Fruit fly (Drosophila melanogaster) whole organism, embryonic: ENCODE data around the gene Pex2.

Experiments
- Asciz ChIP-seq: fragments of 200-800 bp; sonication (Bioruptor generic); optimal IDR thresholded peaks from 2 replicates; lab custom pipeline; 2017; ENCODE audit warnings: missing biosample characterization, mild to moderate bottlenecking, missing genetic modification characterization, missing genetic modification reagents
- Bgb ChIP-seq: fragments of 200-800 bp; sonication (Bioruptor generic); IDR thresholded peaks from 2 replicates; pipeline ENCODE4 v1.3.6; 2022; ENCODE audit warnings: missing biosample characterization, missing genetic modification characterization; ENCODE audit not compliant: partially characterized antibody
- CG1024 ChIP-seq: fragments of 200-800 bp; sonication (Bioruptor generic); IDR thresholded peaks from 2 replicates; pipeline ENCODE4 v1.3.6; 2022; ENCODE audit warnings: missing biosample characterization, missing genetic modification characterization
- CG11504 ChIP-seq: fragments of 200-800 bp; sonication (Bioruptor generic); optimal IDR thresholded peaks from 3 replicates; lab custom pipeline; 2019; ENCODE audit warnings: missing biosample characterization, mild to moderate bottlenecking, missing genetic modification characterization, moderate library complexity
- CG14710 ChIP-seq: fragments of 200-800 bp; sonication (Bioruptor generic); optimal IDR thresholded peaks from 3 replicates; lab custom pipeline; 2019; ENCODE audit warnings: missing biosample characterization, mild to moderate bottlenecking, missing genetic modification characterization, moderate library complexity
- CG17359 ChIP-seq: fragments of 200-800 bp; sonication (Bioruptor generic); optimal IDR thresholded peaks from 3 replicates; lab custom pipeline; 2018; ENCODE audit warnings: missing biosample characterization, mild to moderate bottlenecking, missing genetic modification characterization, moderate library complexity
- CG17361 ChIP-seq: fragments of 200-800 bp; sonication (Bioruptor generic); IDR thresholded peaks from 3 replicates; pipeline ENCODE4 v1.3.6; 2022; ENCODE audit warnings: missing biosample characterization, missing genetic modification characterization
- CG18599 ChIP-seq: fragments of 200-800 bp; sonication (Bioruptor generic); optimal IDR thresholded peaks from 3 replicates; lab custom pipeline; 2017; ENCODE audit warnings: missing biosample characterization, missing genetic modification characterization, mild to moderate bottlenecking, moderate library complexity, missing genetic modification reagents
- CG30020 ChIP-seq: fragments of 200-800 bp; optimal IDR thresholded peaks from 2 replicates; lab custom pipeline; 2019; ENCODE audit warnings: missing biosample characterization, mild to moderate bottlenecking, missing genetic modification characterization, moderate library complexity
- CG3065 ChIP-seq: fragments of 200-800 bp; sonication (Bioruptor generic); optimal IDR thresholded peaks from 2 replicates; lab custom pipeline; 2016; ENCODE audit warnings: missing biosample characterization, missing genetic modification characterization
- CG31224 ChIP-seq: fragments of 200-800 bp; sonication (Bioruptor generic); IDR thresholded peaks from 2 replicates; pipeline ENCODE4 v1.3.6; 2022; ENCODE audit warnings: missing biosample characterization, missing genetic modification characterization
- CG34224 ChIP-seq: fragments of 200-800 bp; sonication (Bioruptor generic); IDR thresholded peaks from 3 replicates; pipeline ENCODE4 v1.3.6; 2022; ENCODE audit warnings: missing biosample characterization, missing genetic modification characterization; ENCODE audit not compliant: partially characterized antibody
- CG42726 ChIP-seq: fragments of 200-800 bp; sonication (Bioruptor generic); IDR thresholded peaks from 2 replicates; pipeline ENCODE4 v1.3.6; 2022; ENCODE audit warnings: missing biosample characterization, missing genetic modification characterization; ENCODE audit not compliant: partially characterized antibody
- CG7357 ChIP-seq: fragments of 200-800 bp; sonication (Bioruptor generic); IDR thresholded peaks from 3 replicates; pipeline ENCODE4 v1.3.6; 2022; ENCODE audit warnings: missing biosample characterization, missing genetic modification characterization
- CG7556 ChIP-seq: fragments of 200-800 bp; sonication (Bioruptor generic); optimal IDR thresholded peaks from 2 replicates; lab custom pipeline; 2017; ENCODE audit warnings: missing biosample characterization, mild to moderate bottlenecking, missing genetic modification characterization
- CG8281 ChIP-seq: fragments of 200-800 bp; sonication (Bioruptor generic); optimal IDR thresholded peaks from 2 replicates; lab custom pipeline; 2018; ENCODE audit warnings: missing biosample characterization, mild to moderate bottlenecking, missing genetic modification characterization, moderate library complexity
- CG8478 ChIP-seq: fragments of >200 bp; optimal IDR thresholded peaks from 2 replicates; lab custom pipeline; 2018
- Hey ChIP-seq: fragments of 200-800 bp; sonication (Bioruptor generic); optimal IDR thresholded peaks from 3 replicates; lab custom pipeline; 2018; ENCODE audit warnings: missing biosample characterization, mild to moderate bottlenecking, missing genetic modification characterization
- Hmr ChIP-seq: fragments of 200-800 bp; sonication (Bioruptor generic); optimal IDR thresholded peaks from 3 replicates; lab custom pipeline; 2017; ENCODE audit warnings: mild to moderate bottlenecking, missing biosample characterization, missing genetic modification reagents, missing genetic modification characterization
- Hr39 ChIP-seq: fragments of >200 bp; optimal IDR thresholded peaks from 2 replicates; lab custom pipeline; 2017
- Hsf ChIP-seq: fragments of 200-800 bp; sonication (Bioruptor generic); optimal IDR thresholded peaks from 3 replicates; lab custom pipeline; 2016; ENCODE audit warnings: missing biosample characterization, missing genetic modification characterization
- Kr ChIP-seq: fragments of 200-800 bp; sonication (Bioruptor generic); optimal IDR thresholded peaks from 2 replicates; lab custom pipeline; 2017; ENCODE audit warnings: missing biosample characterization, mild to moderate bottlenecking, missing genetic modification characterization
- Myb ChIP-seq: fragments of 200-800 bp; sonication (Bioruptor generic); optimal IDR thresholded peaks from 2 replicates; lab custom pipeline; 2016; ENCODE audit warnings: missing biosample characterization, missing genetic modification characterization
- Optix ChIP-seq: fragments of 200-800 bp; sonication (Bioruptor generic); IDR thresholded peaks from 3 replicates; pipeline ENCODE4 v1.3.6; 2022; ENCODE audit warnings: missing biosample characterization, missing genetic modification characterization
- Sox102F ChIP-seq: fragments of 200-800 bp; sonication (Bioruptor generic); optimal IDR thresholded peaks from 2 replicates; lab custom pipeline; 2018; ENCODE audit warnings: missing biosample characterization, mild to moderate bottlenecking, missing genetic modification characterization, moderate library complexity
- Sry-δ ChIP-seq: fragments of 200-800 bp; sonication (Bioruptor generic); optimal IDR thresholded peaks from 2 replicates; lab custom pipeline; 2016; ENCODE audit warnings: missing biosample characterization, missing genetic modification characterization
- TFAM ChIP-seq: fragments of 200-800 bp; sonication (Bioruptor generic); optimal IDR thresholded peaks from 2 replicates; lab custom pipeline; 2017; ENCODE audit warnings: missing biosample characterization, missing genetic modification characterization, inconsistent platforms
- Xrp1 ChIP-seq: fragments of 200-800 bp; sonication (Bioruptor generic); IDR thresholded peaks from 2 replicates; pipeline ENCODE4 v1.3.6; 2022; ENCODE audit warnings: missing biosample characterization, missing genetic modification characterization
- al ChIP-seq: fragments of 200-800 bp; sonication (Bioruptor generic); IDR thresholded peaks from 2 replicates; pipeline ENCODE4 v1.3.6; 2022; ENCODE audit warnings: missing biosample characterization, missing genetic modification characterization
- croc ChIP-seq: fragments of 200-800 bp; sonication (Bioruptor generic); conservative IDR thresholded peaks from 3 replicates; pipeline ENCODE4 v1.3.6; 2022; ENCODE audit warnings: missing biosample characterization, missing genetic modification characterization
- crp ChIP-seq, 2 experiments: fragments of 200-800 bp; sonication (Bioruptor generic); optimal IDR thresholded peaks; 2 replicates in 1 of 2; 3 replicates in 1 of 2; lab custom pipeline; 2017; ENCODE audit warnings: missing biosample characterization in 2 of 2, missing genetic modification characterization in 2 of 2, mild to moderate bottlenecking in 1 of 2, moderate library complexity in 1 of 2
- dmrt11E ChIP-seq: fragments of 200-800 bp; sonication (Bioruptor generic); optimal IDR thresholded peaks from 3 replicates; lab custom pipeline; 2018; ENCODE audit warnings: missing biosample characterization, mild to moderate bottlenecking, missing genetic modification characterization, moderate library complexity
- ewg ChIP-seq: fragments of 200-800 bp; sonication (Bioruptor generic); optimal IDR thresholded peaks from 3 replicates; lab custom pipeline; 2017; ENCODE audit warnings: mild to moderate bottlenecking, missing biosample characterization, missing genetic modification reagents, missing genetic modification characterization
- lov ChIP-seq, 2 experiments: fragments of 200-800 bp in 1 of 2; fragments of >200 bp in 1 of 2; sonication (Bioruptor generic) in 1 of 2; IDR thresholded peaks in 1 of 2; optimal IDR thresholded peaks in 1 of 2; 2 replicates in 1 of 2; 3 replicates in 1 of 2; pipeline versions ENCODE4 v1.3.6 to Lab custom; 2017 to 2022; ENCODE audit warnings: missing biosample characterization in 1 of 2, missing genetic modification characterization in 1 of 2
- mirr ChIP-seq: fragments of 200-800 bp; sonication (Bioruptor generic); optimal IDR thresholded peaks from 3 replicates; lab custom pipeline; 2018; ENCODE audit warnings: missing biosample characterization, mild to moderate bottlenecking, missing genetic modification characterization
- nmo ChIP-seq: fragments of 200-800 bp; sonication (Bioruptor generic); optimal IDR thresholded peaks from 2 replicates; lab custom pipeline; 2018; ENCODE audit warnings: missing biosample characterization, mild to moderate bottlenecking, missing genetic modification characterization, moderate library complexity
- phol ChIP-seq: fragments of 200-800 bp; sonication (Bioruptor generic); optimal IDR thresholded peaks from 3 replicates; lab custom pipeline; 2018; ENCODE audit warnings: missing biosample characterization, mild to moderate bottlenecking, missing genetic modification characterization, moderate library complexity
- pros ChIP-seq: fragments of 200-800 bp; sonication (Bioruptor generic); optimal IDR thresholded peaks from 3 replicates; lab custom pipeline; 2019; ENCODE audit warnings: missing biosample characterization, mild to moderate bottlenecking, missing genetic modification characterization, moderate library complexity
- rib ChIP-seq: fragments of 200-800 bp; sonication (Bioruptor generic); IDR thresholded peaks from 2 replicates; pipeline ENCODE4 v1.3.6; 2022; ENCODE audit warnings: missing biosample characterization, missing genetic modification characterization
- scrt ChIP-seq: fragments of 200-800 bp; sonication (Bioruptor generic); optimal IDR thresholded peaks from 2 replicates; lab custom pipeline; 2018; ENCODE audit warnings: missing biosample characterization, mild to moderate bottlenecking, missing genetic modification characterization, moderate library complexity
- sna ChIP-seq: fragments of 200-800 bp; sonication (Bioruptor generic); IDR thresholded peaks from 2 replicates; pipeline ENCODE4 v1.3.6; 2022; ENCODE audit warnings: missing biosample characterization, missing genetic modification characterization; ENCODE audit not compliant: partially characterized antibody
- ssp ChIP-seq: fragments of 200-800 bp; sonication (Bioruptor generic); IDR thresholded peaks from 2 replicates; pipeline ENCODE4 v1.3.6; 2022; ENCODE audit warnings: missing biosample characterization, missing genetic modification characterization
- tap ChIP-seq: fragments of 200-800 bp; optimal IDR thresholded peaks from 3 replicates; lab custom pipeline; 2019; ENCODE audit warnings: missing biosample characterization, mild to moderate bottlenecking, missing genetic modification characterization, moderate library complexity
- tin ChIP-seq: fragments of 200-800 bp; sonication (Bioruptor generic); optimal IDR thresholded peaks from 3 replicates; lab custom pipeline; 2016; ENCODE audit warnings: missing biosample characterization, missing genetic modification characterization
- trh ChIP-seq: fragments of 200-800 bp; sonication (Bioruptor generic); optimal IDR thresholded peaks from 2 replicates; lab custom pipeline; 2016; ENCODE audit warnings: missing biosample characterization, missing genetic modification characterization
- tup ChIP-seq: fragments of 200-800 bp; sonication (Bioruptor generic); optimal IDR thresholded peaks from 2 replicates; lab custom pipeline; 2016; ENCODE audit warnings: missing biosample characterization, mild to moderate bottlenecking, missing genetic modification characterization, moderate library complexity
- usp ChIP-seq: fragments of >200 bp; optimal IDR thresholded peaks from 2 replicates; lab custom pipeline; 2017; ENCODE audit warnings: missing biosample characterization, missing genetic modification characterization

Pex2 gene

DNA sequence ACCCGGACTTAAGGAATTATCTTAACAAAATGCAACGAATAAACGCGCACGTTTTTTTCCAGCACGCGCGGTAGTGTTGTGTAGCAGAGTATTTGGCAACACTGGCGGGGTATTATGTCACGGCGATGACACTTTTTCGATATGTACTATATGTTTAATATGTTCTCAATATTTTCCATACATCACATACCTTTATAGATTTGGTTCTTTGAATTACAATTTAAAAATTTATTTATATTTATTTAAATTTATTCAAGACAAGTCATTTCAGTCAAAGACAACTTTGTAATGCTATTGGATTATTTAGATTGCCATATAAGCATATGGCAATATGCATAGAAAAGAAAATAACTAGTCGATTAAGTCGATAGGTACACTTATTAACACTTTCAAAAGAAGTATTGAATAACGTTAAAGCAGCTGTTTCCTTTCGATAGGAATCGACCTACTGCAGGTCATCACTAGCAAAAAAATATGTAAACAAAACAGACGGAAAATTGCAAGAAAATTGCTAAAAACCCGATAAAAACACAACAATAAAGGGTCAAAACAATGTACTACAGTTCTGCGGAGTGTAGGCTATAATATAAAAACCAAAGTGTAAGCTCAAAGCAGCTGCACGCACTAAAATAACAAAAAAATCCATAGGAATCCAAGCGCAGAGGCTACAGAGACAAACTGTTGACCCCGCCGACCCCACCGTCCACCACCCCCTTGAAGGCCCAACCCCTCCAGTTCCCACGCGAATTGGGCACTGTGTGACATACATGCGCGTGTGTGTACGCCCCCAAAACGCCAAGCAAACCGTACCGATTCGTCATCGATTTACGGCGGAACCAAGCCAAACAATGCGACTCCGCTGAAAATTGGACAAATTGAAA lies 7.5 kb downstream of the Pex2 start, which contains the start of the genes CG7182 and GAPcenA (continued):
- TF ChIP-seq CG1024 (GFP tag; lab: Robert Waterston, UW) (no peak), tap (tag; lab: Kevin White, UChicago) (peak; percentile 59), pros (no peak), Sry-δ (GFP tag; lab: Kevin White, UChicago) (peak; percentile 86), CG11504 (no peak), Hey (tag; lab: Kevin White, UChicago) (no peak), Optix (GFP tag; lab: Robert Waterston, UW) (no peak), dmrt11E (peak; percentile 65), CG31224 (peak; percentile 34; the same call in 1 of the 2 replicates), tup (GFP tag; lab: Kevin White, UChicago) (no peak), Myb (GFP tag; lab: Kevin White, UChicago) (peak; percentile 22), Hr39 (lab: Kevin White, UChicago) (no peak), tin (peak; percentile 67), CG18599 (GFP tag; lab: Kevin White, UChicago) (peak; percentile 75), sna (peak; percentile 40), CG30020 (tag; lab: Kevin White, UChicago) (peak; percentile 82), trh (peak; percentile 20), phol (tag; lab: Kevin White, UChicago) (peak; percentile 77), CG8478 (lab: Kevin White, UChicago) (no peak), Kr (GFP tag; lab: Kevin White, UChicago) (no peak), al (GFP tag; lab: Robert Waterston, UW) (peak; percentile 65), CG7357 (no peak), Sox102F (GFP tag; lab: Kevin White, UChicago) (peak; percentile 61), ewg (GFP tag; lab: Kevin White, UChicago) (peak; percentile 43), CG17359 (peak; percentile 69), CG7556 (peak; percentile 76), usp (GFP tag; lab: Kevin White, UChicago) (no peak), Bgb (GFP tag; lab: Robert Waterston, UW) (peak; percentile 26; the same call in 1 of the 2 replicates), CG42726 (GFP tag; lab: Robert Waterston, UW) (no peak), scrt (GFP tag; lab: Kevin White, UChicago) (peak; percentile 48), Xrp1 (peak; percentile 56; the same call in 1 of the 2 replicates), crp (GFP tag; optimal IDR thresholded peaks at IDR 0.05; lab: Kevin White, UChicago) (peak in 1 of 2 experiments; percentile 80), CG17361 (GFP tag; lab: Robert Waterston, UW) (no peak; the same call in none of the 3 replicates), Asciz (peak; percentile 47), Hmr (peak; percentile 78), CG14710 (peak; percentile 90), nmo (GFP tag; lab: Kevin White, UChicago) (peak; percentile 83), croc (peak; percentile 40; the same call in 1 of the 3 replicates), lov (optimal IDR thresholded peaks at IDR 0.05; lab: Kevin White, UChicago) (no peak), lov (GFP tag; IDR thresholded peaks at IDR 0.05; lab: Robert Waterston, UW) (no peak), CG3065 (no peak), CG34224 (GFP tag; lab: Robert Waterston, UW) (peak; percentile 43; the same call in 1 of the 3 replicates), CG8281 (tag; lab: Kevin White, UChicago) (peak; percentile 43), TFAM (GFP tag; lab: Kevin White, UChicago) (no peak), mirr (GFP tag; lab: Kevin White, UChicago) (peak; percentile 36), ssp (GFP tag; lab: Robert Waterston, UW) (0 out of 2 replicates have a peak, but pooled peaks have one; percentile 31), rib (GFP tag; lab: Robert Waterston, UW) (no peak), Hsf (GFP tag; lab: Kevin White, UChicago) (peak; percentile 36)
